Worm (Caenorhabditis elegans) whole organism, young adult: Measurements from ENCODE around the gene pigx-1.

Source experiments
- athp-1 ChIP-seq: sonication (generic microtip); optimal IDR thresholded peaks from 2 replicates; lab custom pipeline; 2017; ENCODE audit warnings: mild to moderate bottlenecking, missing genetic modification characterization, missing compliant biosample characterization
- attf-5 ChIP-seq: fragments of 200-800 bp; sonication (Bioruptor generic); optimal IDR thresholded peaks from 2 replicates; lab custom pipeline; 2018; ENCODE audit warnings: mild to moderate bottlenecking, missing genetic modification characterization, missing compliant biosample characterization
- ceh-27 ChIP-seq: fragments of 200-800 bp; sonication (Bioruptor generic); optimal IDR thresholded peaks from 2 replicates; lab custom pipeline; 2018; ENCODE audit warnings: mild to moderate bottlenecking, missing genetic modification characterization, moderate library complexity, missing compliant biosample characterization
- nhr-90 ChIP-seq: sonication (generic microtip); optimal IDR thresholded peaks from 2 replicates; lab custom pipeline; 2016; ENCODE audit warnings: missing genotype, mild to moderate bottlenecking, missing genetic modification characterization, missing compliant biosample characterization
- pha-4 ChIP-seq: fragments of 150-350 bp; sonication (generic microtip); optimal IDR thresholded peaks from 2 replicates; lab custom pipeline; 2014; ENCODE audit warnings: missing biosample characterization, missing genetic modification reagents, missing genetic modification characterization
- snpc-4 ChIP-seq, 5 experiments: fragments of 150-350 bp in 1 of 5; sonication (generic microtip) in 4 of 5; optimal IDR thresholded peaks; 2 replicates each; lab custom pipeline; 2014 to 2018; ENCODE audit warnings: missing genetic modification characterization in 5 of 5, missing biosample characterization in 3 of 5, antibody characterized with exemption in 2 of 5, mild to moderate bottlenecking in 2 of 5, missing compliant biosample characterization in 2 of 5, missing genotype in 2 of 5, moderate library complexity in 2 of 5, missing genetic modification reagents in 1 of 5

DNA sequence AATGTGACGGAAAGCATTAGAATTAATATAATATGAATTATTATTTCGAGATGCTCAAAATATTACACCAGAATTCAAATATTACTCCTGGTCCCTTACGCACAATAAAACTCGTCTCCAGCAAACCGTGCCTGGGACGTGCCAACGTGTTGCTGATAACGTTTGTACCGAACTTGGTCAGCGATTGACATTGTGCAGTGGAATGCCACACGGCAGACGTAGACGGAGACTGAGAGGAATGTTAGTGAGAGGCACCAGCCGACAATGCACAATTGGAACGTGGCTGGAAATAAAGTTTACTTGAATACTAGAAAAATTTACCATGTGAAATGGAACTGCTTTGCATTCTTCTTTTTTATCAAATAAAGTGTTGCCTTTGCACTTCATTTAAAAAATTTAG lies 20.4 kb upstream of the pigx-1 start:
- TF ChIP-seq athp-1 (tag; lab: Kevin White, UChicago) (no peak), snpc-4 (GFP tag; optimal IDR thresholded peaks at IDR 0.05; lab: Kevin White, UChicago) (no peak), snpc-4 (tag; optimal IDR thresholded peaks at IDR 0.05; lab: Kevin White, UChicago) (no peak), nhr-90 (no peak), attf-5 (no peak), ceh-27 (GFP tag; lab: Kevin White, UChicago) (no peak), pha-4 (tag; lab: Kevin White, UChicago) (no peak)
